Worm (Caenorhabditis elegans): Measurements from ENCODE around the gene ZC262.2.

DNA sequence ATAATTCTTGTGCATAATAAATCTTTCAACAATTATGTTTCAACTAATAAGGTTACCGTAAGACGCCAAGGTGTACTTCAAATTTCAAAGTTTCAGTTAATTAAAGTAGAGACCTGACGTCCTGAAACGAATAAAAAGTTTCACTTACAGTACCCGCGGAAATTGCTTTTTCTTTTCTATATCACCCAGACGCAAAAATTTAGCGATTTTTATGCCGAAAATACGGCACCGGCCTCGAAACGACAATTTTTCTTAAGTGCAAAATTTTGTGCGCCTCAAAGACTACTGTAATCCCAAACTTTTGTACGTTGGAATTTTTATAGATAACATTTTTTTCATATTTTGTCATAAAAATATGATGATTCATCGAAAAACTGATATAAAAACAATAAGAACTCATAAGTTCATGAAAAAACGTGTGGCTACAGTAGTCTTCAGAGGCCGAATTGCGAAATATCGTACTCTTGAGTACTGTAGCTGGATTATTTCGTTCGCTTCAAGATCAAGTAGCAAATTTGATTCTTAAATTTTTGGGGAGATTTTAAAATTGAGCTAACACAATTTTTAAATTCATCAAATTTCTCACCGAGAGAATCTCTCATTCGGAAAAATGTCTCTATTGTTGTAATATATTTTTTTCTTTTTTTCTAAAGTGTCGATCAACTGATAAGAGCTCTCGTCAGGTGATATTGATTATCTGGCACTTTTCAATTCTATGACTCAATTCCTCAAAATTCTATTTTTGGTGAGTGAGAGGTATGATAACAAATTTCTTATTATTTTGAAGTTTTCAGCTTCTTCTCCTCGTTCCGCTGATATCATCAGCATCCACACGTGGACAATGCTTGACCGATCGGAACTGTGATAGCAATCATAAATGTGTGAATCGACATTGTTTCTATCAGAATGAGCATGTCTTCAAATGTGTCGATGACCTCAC, 6.0 kb upstream of the ZC262.2 start, which contains the start of gene ZC262.13:
- no peak for TF ChIP-seq snpc-4 (tag; optimal IDR thresholded peaks at IDR 0.05)
- no peak for TF ChIP-seq fkh-4 (tag; optimal IDR thresholded peaks at IDR 0.05; ENCODE audit: borderline replicate concordance)
- no peak for TF ChIP-seq lsy-2 (tag; optimal IDR thresholded peaks at IDR 0.05)
- no peak for TF ChIP-seq nhr-11 (tag; optimal IDR thresholded peaks at IDR 0.05)
- TF ChIP-seq fos-1 (tag; optimal IDR thresholded peaks at IDR 0.05): no peak

All from whole organism, L1 larva.